Fruit fly (Drosophila melanogaster): ENCODE results near the gene CG45089.
A peak's percentile ranks its signal among the peaks of the same experiment; 100 is the strongest.

CG45089 gene

dm6 chrX:7901153-7902038, 7.8 kb upstream of the CG45089 start, which contains the start of the genes RpS6 and bys (continued):
- peak; percentile 68; the same call in 1 of the 2 replicates for TF ChIP-seq tna (GFP tag; IDR thresholded peaks at IDR 0.05; ENCODE audit: partially characterized antibody)
- TF ChIP-seq NfI (GFP tag; optimal IDR thresholded peaks at IDR 0.05) = peak; percentile 72
- TF ChIP-seq CkIIα-i1 (GFP tag; IDR thresholded peaks at IDR 0.05) = no peak
- TF ChIP-seq gcm (GFP tag; optimal IDR thresholded peaks at IDR 0.05) = no peak
- TF ChIP-seq D19B (GFP tag; optimal IDR thresholded peaks at IDR 0.05) = no peak
- TF ChIP-seq ase (GFP tag; IDR thresholded peaks at IDR 0.05) = peak; percentile 61; the same call in 1 of the 3 replicates
- TF ChIP-seq gcm2 (GFP tag; optimal IDR thresholded peaks at IDR 0.05) = no peak
- TF ChIP-seq bowl (GFP tag; IDR thresholded peaks at IDR 0.05) = no peak
- peak; percentile 71 for TF ChIP-seq zen2 (GFP tag; IDR thresholded peaks at IDR 0.05; ENCODE audit: partially characterized antibody)
- TF ChIP-seq CG12942 (GFP tag; optimal IDR thresholded peaks at IDR 0.05) = peak; percentile 9
- TF ChIP-seq shn (GFP tag; optimal IDR thresholded peaks at IDR 0.05) = no peak
- no peak for TF ChIP-seq eve (GFP tag; optimal IDR thresholded peaks at IDR 0.05)
- TF ChIP-seq lbe (GFP tag; optimal IDR thresholded peaks at IDR 0.05) = peak; percentile 56
- peak; percentile 82 for TF ChIP-seq CG17361 (GFP tag; IDR thresholded peaks at IDR 0.05)
- TF ChIP-seq CG14710 (tag; optimal IDR thresholded peaks at IDR 0.05) = peak; percentile 65
- TF ChIP-seq Scr (GFP tag; IDR thresholded peaks at IDR 0.05; ENCODE audit: partially characterized antibody) = peak; percentile 88
- TF ChIP-seq CG4424 (GFP tag; optimal IDR thresholded peaks at IDR 0.05) = peak; percentile 39
- peak; percentile 46 for TF ChIP-seq ac (GFP tag; optimal IDR thresholded peaks at IDR 0.05)
- peak; percentile 66 for TF ChIP-seq CG13775 (GFP tag; optimal IDR thresholded peaks at IDR 0.05)
- peak; percentile 72; the same call in 2 of the 3 replicates for TF ChIP-seq otp (GFP tag; IDR thresholded peaks at IDR 0.05)
- no peak for TF ChIP-seq Camta (GFP tag; optimal IDR thresholded peaks at IDR 0.05)
- TF ChIP-seq Mes4 (GFP tag; optimal IDR thresholded peaks at IDR 0.05) = peak; percentile 64
- TF ChIP-seq stc (GFP tag; IDR thresholded peaks at IDR 0.05) = no peak
- TF ChIP-seq trem (tag; optimal IDR thresholded peaks at IDR 0.05) = no peak
- peak; percentile 29 for TF ChIP-seq az2 (GFP tag; optimal IDR thresholded peaks at IDR 0.05)
- 0 out of 2 replicates have a peak, but pooled peaks have one; percentile 4 for TF ChIP-seq dati (GFP tag; IDR thresholded peaks at IDR 0.05)
- peak; percentile 46 for TF ChIP-seq CrebB (tag; optimal IDR thresholded peaks at IDR 0.05)
- no peak for TF ChIP-seq sens (GFP tag)
- TF ChIP-seq CTCF (GFP tag; optimal IDR thresholded peaks at IDR 0.05) = no peak
- no peak for TF ChIP-seq CG15073 (GFP tag; optimal IDR thresholded peaks at IDR 0.05)
- TF ChIP-seq CG10366 (GFP tag; IDR thresholded peaks at IDR 0.05) = peak; percentile 53
- TF ChIP-seq NFAT (GFP tag; IDR thresholded peaks at IDR 0.05) = peak; percentile 81
- TF ChIP-seq ranshi (GFP tag; IDR thresholded peaks at IDR 0.05) = peak; percentile 39
- no peak for TF ChIP-seq CG3065 (GFP tag; optimal IDR thresholded peaks at IDR 0.05)
- TF ChIP-seq CG12659 (GFP tag; optimal IDR thresholded peaks at IDR 0.05) = peak; percentile 65
- TF ChIP-seq Gug (GFP tag; IDR thresholded peaks at IDR 0.05) = peak; percentile 69
- TF ChIP-seq CG18011 (GFP tag; optimal IDR thresholded peaks at IDR 0.05) = no peak
- peak; percentile 33; the same call in 1 of the 2 replicates for TF ChIP-seq H2.0 (GFP tag; IDR thresholded peaks at IDR 0.05)
- TF ChIP-seq dan (GFP tag; IDR thresholded peaks at IDR 0.05) = no peak
- peak; percentile 7 for TF ChIP-seq bigmax (GFP tag; optimal IDR thresholded peaks at IDR 0.05)
- TF ChIP-seq CG13424 (tag; optimal IDR thresholded peaks at IDR 0.05) = peak; percentile 11
- TF ChIP-seq insv (GFP tag; optimal IDR thresholded peaks at IDR 0.05) = no peak
- no peak for TF ChIP-seq CG3407 (GFP tag; optimal IDR thresholded peaks at IDR 0.05)
- TF ChIP-seq CG11696 (GFP tag; IDR thresholded peaks at IDR 0.05) = no peak
- TF ChIP-seq Hr3 (GFP tag; optimal IDR thresholded peaks at IDR 0.05) = peak; percentile 36
- TF ChIP-seq CG4360 (GFP tag; IDR thresholded peaks at IDR 0.05) = no peak
- TF ChIP-seq B-H1 (GFP tag; IDR thresholded peaks at IDR 0.05) = peak; percentile 14; the same call in 1 of the 3 replicates
- no peak for TF ChIP-seq tap (tag; optimal IDR thresholded peaks at IDR 0.05)
- TF ChIP-seq CG9215 (GFP tag; IDR thresholded peaks at IDR 0.05) = no peak; the same call in 1 of the 2 replicates
- peak; percentile 46; the same call in 1 of the 2 replicates for TF ChIP-seq CG17328 (GFP tag; IDR thresholded peaks at IDR 0.05)

Measured in whole organism, embryonic.